Fruit fly (Drosophila melanogaster) whole organism, embryonic: ENCODE data around the gene CG42259.

Experiments used
- Adf1 ChIP-seq: fragments of 200-800 bp; sonication (Bioruptor generic); IDR thresholded peaks from 2 replicates; pipeline ENCODE4 v1.3.6; 2022; ENCODE audit warnings: missing biosample characterization, missing genetic modification characterization
- BEAF-32 ChIP-seq: fragments of 200-800 bp; sonication (Bioruptor generic); optimal IDR thresholded peaks from 3 replicates; lab custom pipeline; 2017; ENCODE audit warnings: missing biosample characterization, missing genetic modification characterization, mild to moderate bottlenecking, moderate library complexity, missing genetic modification reagents
- Bteb2 ChIP-seq: fragments of 200-800 bp; sonication (Bioruptor generic); optimal IDR thresholded peaks from 2 replicates; lab custom pipeline; 2016; ENCODE audit warnings: missing biosample characterization, missing genetic modification characterization
- CG10267 ChIP-seq: fragments of 200-800 bp; sonication (Bioruptor generic); optimal IDR thresholded peaks from 2 replicates; lab custom pipeline; 2018; ENCODE audit warnings: missing biosample characterization, mild to moderate bottlenecking, missing genetic modification characterization, moderate library complexity
- CG11504 ChIP-seq: fragments of 200-800 bp; sonication (Bioruptor generic); optimal IDR thresholded peaks from 3 replicates; lab custom pipeline; 2019; ENCODE audit warnings: missing biosample characterization, mild to moderate bottlenecking, missing genetic modification characterization, moderate library complexity
- CG12391 ChIP-seq: fragments of 200-800 bp; sonication (Bioruptor generic); optimal IDR thresholded peaks from 3 replicates; lab custom pipeline; 2018; ENCODE audit warnings: missing biosample characterization, mild to moderate bottlenecking, missing genetic modification characterization, moderate library complexity
- CG12659 ChIP-seq: fragments of 200-800 bp; sonication (Bioruptor generic); optimal IDR thresholded peaks from 3 replicates; lab custom pipeline; 2017; ENCODE audit warnings: mild to moderate bottlenecking, missing biosample characterization, missing genetic modification reagents, missing genetic modification characterization
- CG13624 ChIP-seq: fragments of 200-800 bp; sonication (Bioruptor generic); optimal IDR thresholded peaks from 2 replicates; lab custom pipeline; 2016; ENCODE audit warnings: missing biosample characterization, missing genetic modification characterization
- CG14014 ChIP-seq: fragments of 200-800 bp; sonication (Bioruptor generic); IDR thresholded peaks from 2 replicates; pipeline ENCODE4 v1.3.6; 2022; ENCODE audit warnings: missing biosample characterization, missing genetic modification characterization
- CG14667 ChIP-seq: fragments of 200-800 bp; sonication (Bioruptor generic); IDR thresholded peaks from 2 replicates; pipeline ENCODE4 v1.3.6; 2022; ENCODE audit warnings: missing biosample characterization, missing genetic modification characterization
- CG14860 ChIP-seq: fragments of 200-800 bp; sonication (Bioruptor generic); IDR thresholded peaks from 3 replicates; pipeline ENCODE4 v1.3.6; 2022; ENCODE audit warnings: missing biosample characterization, missing genetic modification characterization; ENCODE audit not compliant: partially characterized antibody
- CG15073 ChIP-seq: fragments of 200-800 bp; sonication (Bioruptor generic); optimal IDR thresholded peaks from 2 replicates; lab custom pipeline; 2016; ENCODE audit warnings: missing biosample characterization, missing genetic modification characterization
- CG15269 ChIP-seq: fragments of 200-800 bp; sonication (Bioruptor generic); optimal IDR thresholded peaks from 2 replicates; lab custom pipeline; 2018; ENCODE audit warnings: missing biosample characterization, mild to moderate bottlenecking, missing genetic modification characterization, moderate library complexity
- CG16813 ChIP-seq: fragments of 200-800 bp; sonication (Bioruptor generic); IDR thresholded peaks from 3 replicates; pipeline ENCODE4 v1.3.6; 2022; ENCODE audit warnings: missing biosample characterization, missing genetic modification characterization; ENCODE audit not compliant: partially characterized antibody
- CG2116 ChIP-seq: fragments of 200-800 bp; sonication (Bioruptor generic); optimal IDR thresholded peaks from 3 replicates; lab custom pipeline; 2018; ENCODE audit warnings: missing biosample characterization, mild to moderate bottlenecking, missing genetic modification characterization
- CG2120 ChIP-seq: fragments of 200-800 bp; sonication (Bioruptor generic); optimal IDR thresholded peaks from 3 replicates; lab custom pipeline; 2016; ENCODE audit warnings: missing biosample characterization, missing genetic modification characterization
- CG2129 ChIP-seq: fragments of 200-800 bp; sonication (Bioruptor generic); IDR thresholded peaks from 2 replicates; pipeline ENCODE4 v1.3.6; 2022; ENCODE audit warnings: missing biosample characterization, missing genetic modification characterization; ENCODE audit not compliant: partially characterized antibody
- CG30020 ChIP-seq: fragments of 200-800 bp; optimal IDR thresholded peaks from 2 replicates; lab custom pipeline; 2019; ENCODE audit warnings: missing biosample characterization, mild to moderate bottlenecking, missing genetic modification characterization, moderate library complexity
- CG32767 ChIP-seq: fragments of 200-800 bp; sonication (Bioruptor generic); IDR thresholded peaks from 2 replicates; pipeline ENCODE4 v1.3.6; 2022; ENCODE audit warnings: missing biosample characterization, missing genetic modification characterization
- CG32772 ChIP-seq: fragments of 200-800 bp; sonication (Bioruptor generic); IDR thresholded peaks from 2 replicates; pipeline ENCODE4 v1.3.6; 2022; ENCODE audit warnings: missing biosample characterization, missing genetic modification characterization
- CG42726 ChIP-seq: fragments of 200-800 bp; sonication (Bioruptor generic); IDR thresholded peaks from 2 replicates; pipeline ENCODE4 v1.3.6; 2022; ENCODE audit warnings: missing biosample characterization, missing genetic modification characterization; ENCODE audit not compliant: partially characterized antibody
- CG6272 ChIP-seq: fragments of 200-800 bp; sonication (Bioruptor generic); IDR thresholded peaks from 2 replicates; pipeline ENCODE4 v1.3.6; 2022; ENCODE audit warnings: missing biosample characterization, missing genetic modification characterization
- CG7372 ChIP-seq: fragments of 200-800 bp; sonication (Bioruptor generic); IDR thresholded peaks from 2 replicates; pipeline ENCODE4 v1.3.6; 2022; ENCODE audit warnings: missing biosample characterization, missing genetic modification characterization
- CG9817 ChIP-seq: fragments of 200-800 bp; sonication (Bioruptor generic); optimal IDR thresholded peaks from 2 replicates; lab custom pipeline; 2018; ENCODE audit warnings: missing biosample characterization, mild to moderate bottlenecking, missing genetic modification characterization, moderate library complexity
- Dip3 ChIP-seq: fragments of 200-800 bp; sonication (Bioruptor generic); optimal IDR thresholded peaks from 3 replicates; lab custom pipeline; 2016; ENCODE audit warnings: missing biosample characterization, missing genetic modification characterization
- Dll ChIP-seq: fragments of 200-800 bp; sonication (Bioruptor generic); IDR thresholded peaks from 4 replicates; pipeline ENCODE4 v1.3.6; 2022; ENCODE audit warnings: missing biosample characterization, missing genetic modification characterization; ENCODE audit not compliant: partially characterized antibody
- Ets97D ChIP-seq: fragments of 200-800 bp; sonication (Bioruptor generic); optimal IDR thresholded peaks from 3 replicates; lab custom pipeline; 2016; ENCODE audit warnings: missing biosample characterization, missing genetic modification characterization
- Gug ChIP-seq: fragments of 200-800 bp; sonication (Bioruptor generic); IDR thresholded peaks from 4 replicates; pipeline ENCODE4 v1.3.6; 2022; ENCODE audit warnings: missing biosample characterization, missing genetic modification characterization
- HLH3B ChIP-seq: fragments of 200-800 bp; sonication (Bioruptor generic); IDR thresholded peaks from 2 replicates; pipeline ENCODE4 v1.3.6; 2022; ENCODE audit warnings: missing biosample characterization, missing genetic modification characterization
- Hand ChIP-seq: fragments of 200-800 bp; sonication (Bioruptor generic); optimal IDR thresholded peaks from 2 replicates; lab custom pipeline; 2017; ENCODE audit warnings: mild to moderate bottlenecking, missing biosample characterization, missing genetic modification reagents, missing genetic modification characterization
- HmgD ChIP-seq: fragments of 200-800 bp; sonication (Bioruptor generic); optimal IDR thresholded peaks from 3 replicates; lab custom pipeline; 2016; ENCODE audit warnings: missing biosample characterization, missing genetic modification characterization
- HmgZ ChIP-seq: fragments of 200-800 bp; sonication (Bioruptor generic); optimal IDR thresholded peaks from 2 replicates; lab custom pipeline; 2018; ENCODE audit warnings: missing biosample characterization, mild to moderate bottlenecking, missing genetic modification characterization
- NFAT ChIP-seq: fragments of 200-800 bp; sonication (Bioruptor generic); IDR thresholded peaks from 2 replicates; pipeline ENCODE4 v1.3.6; 2022; ENCODE audit warnings: missing biosample characterization, missing genetic modification characterization
- NK7.1 ChIP-seq: fragments of 200-800 bp; sonication (Bioruptor generic); optimal IDR thresholded peaks from 3 replicates; lab custom pipeline; 2016; ENCODE audit warnings: missing biosample characterization, missing genetic modification characterization
- Opbp ChIP-seq: fragments of 200-800 bp; sonication (Bioruptor generic); IDR thresholded peaks from 3 replicates; pipeline ENCODE4 v1.3.6; 2022; ENCODE audit warnings: missing biosample characterization, missing genetic modification characterization; ENCODE audit not compliant: partially characterized antibody
- Ravus ChIP-seq: fragments of 200-800 bp; sonication (Bioruptor generic); IDR thresholded peaks from 2 replicates; pipeline ENCODE4 v1.3.6; 2022; ENCODE audit warnings: missing biosample characterization, missing genetic modification characterization
- Scr ChIP-seq: fragments of 200-800 bp; sonication (Bioruptor generic); IDR thresholded peaks from 2 replicates; pipeline ENCODE4 v1.3.6; 2022; ENCODE audit warnings: missing biosample characterization, missing genetic modification characterization; ENCODE audit not compliant: partially characterized antibody
- dmrt11E ChIP-seq: fragments of 200-800 bp; sonication (Bioruptor generic); optimal IDR thresholded peaks from 3 replicates; lab custom pipeline; 2018; ENCODE audit warnings: missing biosample characterization, mild to moderate bottlenecking, missing genetic modification characterization, moderate library complexity
- grn ChIP-seq: fragments of 200-800 bp; sonication (Bioruptor generic); optimal IDR thresholded peaks from 3 replicates; lab custom pipeline; 2017; ENCODE audit warnings: missing biosample characterization, missing genetic modification characterization
- hth ChIP-seq: fragments of >200 bp; optimal IDR thresholded peaks from 2 replicates; lab custom pipeline; 2017; ENCODE audit warnings: inconsistent platforms
- ind ChIP-seq: fragments of 200-800 bp; sonication (Bioruptor generic); optimal IDR thresholded peaks from 3 replicates; lab custom pipeline; 2016; ENCODE audit warnings: missing biosample characterization, missing genetic modification characterization
- ken ChIP-seq: fragments of 200-800 bp; sonication (Bioruptor generic); IDR thresholded peaks from 3 replicates; pipeline ENCODE4 v1.3.6; 2022; ENCODE audit warnings: missing biosample characterization, missing genetic modification characterization
- mam ChIP-seq: fragments of 200-800 bp; sonication (Bioruptor generic); optimal IDR thresholded peaks from 3 replicates; lab custom pipeline; 2016; ENCODE audit warnings: missing biosample characterization, missing genetic modification characterization
- nmo ChIP-seq: fragments of 200-800 bp; sonication (Bioruptor generic); optimal IDR thresholded peaks from 2 replicates; lab custom pipeline; 2018; ENCODE audit warnings: missing biosample characterization, mild to moderate bottlenecking, missing genetic modification characterization, moderate library complexity
- phol ChIP-seq: fragments of 200-800 bp; sonication (Bioruptor generic); optimal IDR thresholded peaks from 3 replicates; lab custom pipeline; 2018; ENCODE audit warnings: missing biosample characterization, mild to moderate bottlenecking, missing genetic modification characterization, moderate library complexity
- pzg ChIP-seq: fragments of 200-800 bp; sonication (Bioruptor generic); optimal IDR thresholded peaks from 3 replicates; lab custom pipeline; 2018; ENCODE audit warnings: missing biosample characterization, mild to moderate bottlenecking, missing genetic modification characterization, moderate library complexity
- stwl ChIP-seq: fragments of 200-800 bp; sonication (Bioruptor generic); optimal IDR thresholded peaks from 3 replicates; lab custom pipeline; 2018; ENCODE audit warnings: missing biosample characterization, mild to moderate bottlenecking, missing genetic modification characterization, moderate library complexity
- sug ChIP-seq: fragments of 200-800 bp; optimal IDR thresholded peaks from 2 replicates; lab custom pipeline; 2019; ENCODE audit warnings: missing biosample characterization, mild to moderate bottlenecking, missing genetic modification characterization, moderate library complexity
- tgo ChIP-seq: fragments of 200-800 bp; sonication (Bioruptor generic); IDR thresholded peaks from 3 replicates; pipeline ENCODE4 v1.3.6; 2022; ENCODE audit warnings: missing biosample characterization, missing genetic modification characterization
- vnd ChIP-seq: fragments of 200-800 bp; sonication (Bioruptor generic); IDR thresholded peaks from 3 replicates; pipeline ENCODE4 v1.3.6; 2022; ENCODE audit warnings: missing biosample characterization, missing genetic modification characterization; ENCODE audit not compliant: partially characterized antibody

The CG42259 gene

dm6 chrX:1033066-1033465 lies 13.0 kb upstream of the CG42259 start (continued):
- TF ChIP-seq HmgZ (tag; lab: Kevin White, UChicago) (peak; percentile 65), CG16813 (GFP tag; lab: Robert Waterston, UW) (peak; percentile 98), nmo (peak; percentile 45), CG12659 (GFP tag; lab: Kevin White, UChicago) (peak; percentile 30), CG14667 (0 out of 2 replicates have a peak, but pooled peaks have one; percentile 11), Scr (peak; percentile 96), Bteb2 (GFP tag; lab: Kevin White, UChicago) (no peak), CG32767 (0 out of 2 replicates have a peak, but pooled peaks have one; percentile 28), CG14014 (GFP tag; lab: Robert Waterston, UW) (0 out of 2 replicates have a peak, but pooled peaks have one; percentile 12), Adf1 (GFP tag; lab: Robert Waterston, UW) (no peak), BEAF-32 (GFP tag; lab: Kevin White, UChicago) (peak; percentile 96), Ets97D (GFP tag; lab: Kevin White, UChicago) (peak; percentile 45), CG14860 (GFP tag; lab: Robert Waterston, UW) (peak; percentile 93), CG7372 (no peak), dmrt11E (tag; lab: Kevin White, UChicago) (no peak), CG12391 (peak; percentile 24), HmgD (GFP tag; lab: Kevin White, UChicago) (peak; percentile 24), CG30020 (tag; lab: Kevin White, UChicago) (peak; percentile 5), Ravus (no peak), CG15073 (GFP tag; lab: Kevin White, UChicago) (no peak), CG32772 (GFP tag; lab: Robert Waterston, UW) (0 out of 2 replicates have a peak, but pooled peaks have one; percentile 31), mam (GFP tag; lab: Kevin White, UChicago) (peak; percentile 43), sug (tag; lab: Kevin White, UChicago) (peak; percentile 14), stwl (tag; lab: Kevin White, UChicago) (peak; percentile 52), Gug (peak; percentile 80; the same call in 2 of the 4 replicates), NFAT (peak; percentile 63; the same call in 1 of the 2 replicates), ind (GFP tag; lab: Kevin White, UChicago) (peak; percentile 27), CG6272 (GFP tag; lab: Robert Waterston, UW) (peak; percentile 67; the same call in 1 of the 2 replicates), HLH3B (GFP tag; lab: Robert Waterston, UW) (no peak), phol (peak; percentile 24), pzg (GFP tag; lab: Kevin White, UChicago) (peak; percentile 85), vnd (GFP tag; lab: Robert Waterston, UW) (peak; percentile 97), ken (GFP tag; lab: Robert Waterston, UW) (no peak), Hand (GFP tag; lab: Kevin White, UChicago) (no peak), grn (peak; percentile 76), CG2120 (GFP tag; lab: Kevin White, UChicago) (peak; percentile 21), CG2129 (GFP tag; lab: Robert Waterston, UW) (peak; percentile 97), CG13624 (GFP tag; lab: Kevin White, UChicago) (peak; percentile 10), Opbp (GFP tag; lab: Robert Waterston, UW) (peak; percentile 99), CG9817 (tag; lab: Kevin White, UChicago) (peak; percentile 13), NK7.1 (GFP tag; lab: Kevin White, UChicago) (no peak), CG11504 (tag; lab: Kevin White, UChicago) (peak; percentile 16), hth (lab: Kevin White, UChicago) (no peak), CG42726 (peak; percentile 99), Dip3 (GFP tag; lab: Kevin White, UChicago) (no peak), CG15269 (tag; lab: Kevin White, UChicago) (no peak), CG2116 (GFP tag; lab: Kevin White, UChicago) (peak; percentile 76), tgo (GFP tag; lab: Robert Waterston, UW) (peak; percentile 19; the same call in 1 of the 3 replicates), Dll (GFP tag; lab: Robert Waterston, UW) (peak; percentile 94), CG10267 (tag; lab: Kevin White, UChicago) (peak; percentile 29)
